Fruit fly (Drosophila melanogaster) ovary, adult (tissue): ENCODE measurements around the gene CG13676.

ENCODE experiments used
- CG17801 ChIP-seq: fragments of 200-800 bp; optimal IDR thresholded peaks from 2 replicates; lab custom pipeline; 2019; ENCODE audit warnings: missing biosample characterization, mild to moderate bottlenecking, missing genetic modification characterization, moderate library complexity; ENCODE audit not compliant: partially characterized antibody

CG13676 gene

DNA sequence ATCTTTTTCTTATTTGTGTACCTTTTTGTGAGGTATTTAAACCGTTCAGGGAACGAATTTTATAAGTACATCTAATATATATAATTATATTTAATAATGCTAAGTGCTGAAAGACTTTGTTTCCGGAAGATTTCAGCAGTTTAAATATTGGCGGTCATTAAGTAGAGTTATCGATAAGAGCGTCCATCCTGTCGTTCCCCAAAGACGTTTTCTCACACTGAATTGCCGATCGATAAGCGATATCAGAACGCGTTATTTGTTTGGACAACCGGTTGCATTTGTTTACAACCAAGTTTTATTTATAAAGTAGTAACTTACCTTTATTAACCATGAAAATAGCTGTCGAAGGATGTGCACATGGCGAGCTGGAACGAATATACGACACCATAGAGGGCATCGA, 30.0 kb downstream of the CG13676 start, which contains the start of gene ldbr:
ldbr (plus strand) TSS at position 238 of the 400 bp plus-strand sequence.
- peak; percentile 34 for TF ChIP-seq CG17801

DNA sequence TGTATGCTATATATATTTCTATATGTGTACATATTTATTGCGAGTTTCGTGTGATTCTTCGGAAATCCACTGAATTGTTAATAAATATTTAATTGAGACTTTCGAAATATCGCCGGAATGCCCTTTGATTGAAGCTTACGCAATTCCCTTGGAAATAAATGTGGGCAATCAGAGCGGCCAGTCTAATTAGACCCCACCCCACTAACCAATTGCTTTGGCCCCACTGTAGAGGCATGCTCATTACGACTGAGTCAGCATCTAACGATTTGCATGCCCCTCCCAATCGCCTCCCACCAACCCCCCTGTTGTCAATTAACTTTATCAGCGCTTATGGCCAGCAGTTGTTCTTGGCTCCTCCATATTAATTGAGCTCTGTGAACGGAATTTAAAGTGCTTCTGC, 34.8 kb downstream of the CG13676 start:
- TF ChIP-seq CG17801: no peak

dm6 chr3L:8115864-8116528, 35.6 kb downstream of the CG13676 start, which contains the start of the genes Arp3 and msk:
Gene Arp3 (minus strand): TSS chr3L:8115902.
Gene msk (plus strand): TSS chr3L:8116179.
- TF ChIP-seq CG17801: peak; percentile 81

DNA sequence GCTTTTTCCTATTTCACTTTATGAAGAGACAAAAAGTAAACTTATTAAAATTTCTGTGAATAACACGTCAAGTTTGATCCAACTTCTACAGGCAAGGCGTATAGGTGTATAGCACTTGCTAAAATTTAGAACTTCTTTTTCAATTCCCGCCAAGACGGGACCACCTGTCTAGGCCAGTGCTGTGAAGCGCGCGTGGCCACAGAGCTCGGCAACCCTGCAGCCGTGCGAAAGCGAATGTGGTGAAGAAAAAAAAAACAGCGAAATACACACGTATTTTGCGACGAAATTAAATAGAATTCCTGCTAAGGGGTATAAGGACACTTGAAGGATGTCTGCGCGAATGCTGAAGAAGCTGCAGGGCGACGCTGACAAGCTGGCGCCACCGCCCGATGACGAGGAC, 41.4 kb downstream of the CG13676 start, which contains the start of gene Nulp1:
Nulp1 (plus strand) TSS at position 198 of the 400 bp plus-strand sequence.
- TF ChIP-seq CG17801: no peak

- no peak for TF ChIP-seq CG17801
These were observed 42.7 kb downstream of the CG13676 start, which contains the start of gene fan for dm6 chr3L:8108886-8109285. Gene fan (plus strand): TSS chr3L:8109132.

- no peak for TF ChIP-seq CG17801
These were observed 43.4 kb downstream of the CG13676 start for dm6 chr3L:8108201-8108600.

- TF ChIP-seq CG17801: no peak
These were observed 54.5 kb downstream of the CG13676 start for dm6 chr3L:8097101-8097500.

- TF ChIP-seq CG17801: peak; percentile 91
These were observed 55.5 kb downstream of the CG13676 start for dm6 chr3L:8096106-8096558.

dm6 chr3L:8094652-8095129, 56.9 kb downstream of the CG13676 start:
- TF ChIP-seq CG17801: no peak

- TF ChIP-seq CG17801: no peak
These were observed 58.1 kb downstream of the CG13676 start for dm6 chr3L:8093553-8093952.
